Worm (Caenorhabditis elegans) whole organism, L4/young adult: ENCODE measurements around the gene C03H5.6.

Experiments used
- W03F9.2 ChIP-seq: fragments of 150-350 bp; optimal IDR thresholded peaks from 2 replicates; lab custom pipeline; 2014; ENCODE audit warnings: missing biosample characterization, missing genetic modification characterization
- dao-5 ChIP-seq: sonication (generic microtip); optimal IDR thresholded peaks from 2 replicates; lab custom pipeline; 2016; ENCODE audit warnings: missing genotype, missing genetic modification characterization, moderate library complexity, missing compliant biosample characterization
- him-1 ChIP-seq: sonication (generic microtip); optimal IDR thresholded peaks from 2 replicates; lab custom pipeline; 2016; ENCODE audit warnings: missing genotype, missing genetic modification reagents, missing genetic modification characterization, missing compliant biosample characterization

ce11 chrII:423086-423485 lies 23.9 kb upstream of the C03H5.6 start, which contains the start of gene C24H12.8:
- TF ChIP-seq dao-5 (tag; lab: Kevin White, UChicago) = no peak
- TF ChIP-seq W03F9.2 (tag; lab: Kevin White, UChicago) = no peak
- no peak for TF ChIP-seq him-1 (tag; lab: Kevin White, UChicago)
